Fruit fly (Drosophila melanogaster) whole organism, wandering third instar larva: Measurements from ENCODE around the gene CG9109.

Experiments used
- CG32264 ChIP-seq: fragments of 200-800 bp; sonication (Bioruptor generic); optimal IDR thresholded peaks from 2 replicates; lab custom pipeline; 2016; ENCODE audit warnings: missing biosample characterization, missing genetic modification characterization
- Myc ChIP-seq: fragments of >200 bp; optimal IDR thresholded peaks from 2 replicates; lab custom pipeline; 2017
- dsf ChIP-seq: sonication (Bioruptor generic); optimal IDR thresholded peaks from 2 replicates; lab custom pipeline; 2016; ENCODE audit warnings: missing biosample characterization, missing genetic modification characterization, borderline replicate concordance
- psq ChIP-seq: fragments of 200-800 bp; sonication (Bioruptor generic); optimal IDR thresholded peaks from 3 replicates; lab custom pipeline; 2017; ENCODE audit warnings: missing biosample characterization, mild to moderate bottlenecking, missing genetic modification characterization, moderate library complexity

dm6 chr2L:6060210-6060609 lies 26.0 kb upstream of the CG9109 start, which contains the start of gene CG34180:
- no peak for TF ChIP-seq psq (GFP tag; lab: Kevin White, UChicago)
- TF ChIP-seq dsf (GFP tag; lab: Kevin White, UChicago): no peak
- TF ChIP-seq Myc (lab: Kevin White, UChicago): no peak
- TF ChIP-seq CG32264: no peak
